Fruit fly (Drosophila melanogaster) whole organism, pupa: ENCODE measurements around the gene Taf13.

Source experiments
- CG12605 ChIP-seq: fragments of 200-800 bp; sonication (Bioruptor generic); IDR thresholded peaks from 2 replicates; pipeline ENCODE4 v1.3.6; 2022; ENCODE audit warnings: missing biosample characterization, missing genetic modification characterization
- CG13204 ChIP-seq: fragments of 200-800 bp; sonication (Bioruptor generic); optimal IDR thresholded peaks from 2 replicates; lab custom pipeline; 2018; ENCODE audit warnings: missing biosample characterization, mild to moderate bottlenecking, missing genetic modification characterization, moderate library complexity
- CG15710 ChIP-seq: fragments of 200-800 bp; sonication (Bioruptor generic); optimal IDR thresholded peaks from 2 replicates; lab custom pipeline; 2018; ENCODE audit warnings: missing biosample characterization, mild to moderate bottlenecking, missing genetic modification characterization, moderate library complexity
- CG32121 ChIP-seq: fragments of 200-800 bp; sonication (Bioruptor generic); IDR thresholded peaks from 2 replicates; pipeline ENCODE4 v1.3.6; 2022; ENCODE audit warnings: missing biosample characterization, missing genetic modification characterization
- CG34367 ChIP-seq: fragments of 200-800 bp; sonication (Bioruptor generic); optimal IDR thresholded peaks from 2 replicates; lab custom pipeline; 2018; ENCODE audit warnings: missing biosample characterization, mild to moderate bottlenecking, missing genetic modification characterization
- CG8159 ChIP-seq: fragments of 200-800 bp; sonication (Bioruptor generic); optimal IDR thresholded peaks from 3 replicates; lab custom pipeline; 2018; ENCODE audit warnings: missing biosample characterization, mild to moderate bottlenecking, missing genetic modification characterization, moderate library complexity
- CG8301 ChIP-seq: fragments of 200-800 bp; sonication (Bioruptor generic); optimal IDR thresholded peaks from 2 replicates; lab custom pipeline; 2018; ENCODE audit warnings: missing biosample characterization, mild to moderate bottlenecking, missing genetic modification characterization
- EcR ChIP-seq: fragments of 200-800 bp; sonication (Bioruptor generic); optimal IDR thresholded peaks from 3 replicates; lab custom pipeline; 2019; ENCODE audit warnings: missing biosample characterization, missing genetic modification characterization, mild to moderate bottlenecking, moderate library complexity, missing genetic modification reagents
- Ets98B ChIP-seq: fragments of 200-800 bp; sonication (Bioruptor generic); IDR thresholded peaks from 2 replicates; pipeline ENCODE4 v1.3.6; 2022; ENCODE audit warnings: missing biosample characterization, missing genetic modification characterization
- Pif1B ChIP-seq: fragments of 200-800 bp; sonication (Bioruptor generic); optimal IDR thresholded peaks from 3 replicates; lab custom pipeline; 2016; ENCODE audit warnings: missing biosample characterization, missing genetic modification characterization
- Snoo ChIP-seq: fragments of 200-800 bp; sonication (Bioruptor generic); optimal IDR thresholded peaks from 3 replicates; lab custom pipeline; 2017; ENCODE audit warnings: missing biosample characterization, mild to moderate bottlenecking, missing genetic modification characterization, inconsistent platforms
- rn ChIP-seq: fragments of 200-800 bp; sonication (Bioruptor generic); IDR thresholded peaks from 2 replicates; pipeline ENCODE4 v1.3.6; 2022; ENCODE audit warnings: missing biosample characterization, missing genetic modification characterization

DNA sequence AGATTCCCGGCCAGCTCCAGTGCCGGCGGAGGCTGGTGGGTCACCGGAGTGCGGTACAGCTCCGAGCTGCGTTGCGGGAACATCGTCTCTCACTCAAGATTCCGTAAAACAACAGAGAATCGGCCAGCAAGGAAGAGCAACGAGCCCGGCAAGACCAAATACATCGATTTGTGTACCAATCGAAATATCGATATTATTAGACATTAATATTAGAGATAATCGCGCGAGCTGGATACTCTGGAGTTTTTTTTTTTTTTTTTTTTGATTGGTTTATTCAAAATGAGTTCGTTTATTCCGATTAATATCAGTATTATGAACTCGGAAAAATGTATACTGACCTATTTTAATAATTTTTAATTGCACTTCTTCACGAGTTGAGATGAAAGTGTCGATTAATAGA, 28.1 kb downstream of the Taf13 start, which contains the start of gene vls:
- TF ChIP-seq CG8159 (tag; lab: Kevin White, UChicago) (no peak), CG8301 (tag; lab: Kevin White, UChicago) (no peak), Snoo (tag; lab: Kevin White, UChicago) (no peak), Pif1B (GFP tag; lab: Kevin White, UChicago) (no peak), EcR (GFP tag; lab: Kevin White, UChicago) (no peak), CG13204 (no peak), CG34367 (tag; lab: Kevin White, UChicago) (no peak), rn (no peak), CG32121 (no peak), CG15710 (tag; lab: Kevin White, UChicago) (no peak), Ets98B (no peak), CG12605 (GFP tag; lab: Robert Waterston, UW) (no peak)
